Fruit fly (Drosophila melanogaster) whole organism, embryonic: ENCODE results near the gene mats.

Source experiments
- Aef1 ChIP-seq: fragments of 200-800 bp; sonication (Bioruptor generic); IDR thresholded peaks from 3 replicates; pipeline ENCODE4 v1.3.6; 2022; ENCODE audit warnings: missing biosample characterization, missing genetic modification characterization
- CG10147 ChIP-seq: fragments of 200-800 bp; sonication (Bioruptor generic); optimal IDR thresholded peaks from 2 replicates; lab custom pipeline; 2019; ENCODE audit warnings: missing biosample characterization, mild to moderate bottlenecking, missing genetic modification characterization, moderate library complexity
- CG10267 ChIP-seq: fragments of 200-800 bp; sonication (Bioruptor generic); optimal IDR thresholded peaks from 2 replicates; lab custom pipeline; 2018; ENCODE audit warnings: missing biosample characterization, mild to moderate bottlenecking, missing genetic modification characterization, moderate library complexity
- CG11398 ChIP-seq: fragments of 200-800 bp; sonication (Bioruptor generic); optimal IDR thresholded peaks from 2 replicates; lab custom pipeline; 2016; ENCODE audit warnings: missing biosample characterization, missing genetic modification characterization
- CG11560 ChIP-seq: fragments of 200-800 bp; sonication (Bioruptor generic); IDR thresholded peaks from 3 replicates; pipeline ENCODE4 v1.3.6; 2022; ENCODE audit warnings: missing biosample characterization, missing genetic modification characterization
- CG11695 ChIP-seq: fragments of 200-800 bp; sonication (Bioruptor generic); IDR thresholded peaks from 3 replicates; pipeline ENCODE4 v1.3.6; 2022; ENCODE audit warnings: missing biosample characterization, missing genetic modification characterization
- CG13296 ChIP-seq: fragments of 200-800 bp; sonication (Bioruptor generic); optimal IDR thresholded peaks from 3 replicates; lab custom pipeline; 2018; ENCODE audit warnings: missing biosample characterization, mild to moderate bottlenecking, missing genetic modification characterization
- CG13775 ChIP-seq: fragments of 200-800 bp; sonication (Bioruptor generic); optimal IDR thresholded peaks from 3 replicates; lab custom pipeline; 2017; ENCODE audit warnings: missing biosample characterization, mild to moderate bottlenecking, missing genetic modification characterization
- CG14014 ChIP-seq: fragments of 200-800 bp; sonication (Bioruptor generic); IDR thresholded peaks from 2 replicates; pipeline ENCODE4 v1.3.6; 2022; ENCODE audit warnings: missing biosample characterization, missing genetic modification characterization
- CG15269 ChIP-seq: fragments of 200-800 bp; sonication (Bioruptor generic); optimal IDR thresholded peaks from 2 replicates; lab custom pipeline; 2018; ENCODE audit warnings: missing biosample characterization, mild to moderate bottlenecking, missing genetic modification characterization, moderate library complexity
- CG1647 ChIP-seq: fragments of 200-800 bp; sonication (Bioruptor generic); optimal IDR thresholded peaks from 3 replicates; lab custom pipeline; 2016; ENCODE audit warnings: missing biosample characterization, missing genetic modification characterization
- CG18599 ChIP-seq: fragments of 200-800 bp; sonication (Bioruptor generic); optimal IDR thresholded peaks from 3 replicates; lab custom pipeline; 2017; ENCODE audit warnings: missing biosample characterization, missing genetic modification characterization, mild to moderate bottlenecking, moderate library complexity, missing genetic modification reagents
- CG18619 ChIP-seq: fragments of 200-800 bp; sonication (Bioruptor generic); optimal IDR thresholded peaks from 3 replicates; lab custom pipeline; 2017; ENCODE audit warnings: missing biosample characterization, mild to moderate bottlenecking, missing genetic modification characterization
- CG2116 ChIP-seq: fragments of 200-800 bp; sonication (Bioruptor generic); optimal IDR thresholded peaks from 3 replicates; lab custom pipeline; 2018; ENCODE audit warnings: missing biosample characterization, mild to moderate bottlenecking, missing genetic modification characterization
- CG2202 ChIP-seq: fragments of 200-800 bp; sonication (Bioruptor generic); optimal IDR thresholded peaks from 2 replicates; lab custom pipeline; 2018; ENCODE audit warnings: missing biosample characterization, mild to moderate bottlenecking, missing genetic modification characterization
- CG31441 ChIP-seq: fragments of 200-800 bp; sonication (Bioruptor generic); IDR thresholded peaks from 2 replicates; pipeline ENCODE4 v1.3.6; 2022; ENCODE audit warnings: missing biosample characterization, missing genetic modification characterization
- CG3163 ChIP-seq: fragments of 200-800 bp; sonication (Bioruptor generic); optimal IDR thresholded peaks from 3 replicates; lab custom pipeline; 2016; ENCODE audit warnings: missing biosample characterization, missing genetic modification characterization
- CG32532 ChIP-seq: fragments of 200-800 bp; sonication (Bioruptor generic); IDR thresholded peaks from 2 replicates; pipeline ENCODE4 v1.3.6; 2022; ENCODE audit warnings: missing biosample characterization, missing genetic modification characterization
- CG34224 ChIP-seq: fragments of 200-800 bp; sonication (Bioruptor generic); IDR thresholded peaks from 3 replicates; pipeline ENCODE4 v1.3.6; 2022; ENCODE audit warnings: missing biosample characterization, missing genetic modification characterization; ENCODE audit not compliant: partially characterized antibody
- CG7556 ChIP-seq: fragments of 200-800 bp; sonication (Bioruptor generic); optimal IDR thresholded peaks from 2 replicates; lab custom pipeline; 2017; ENCODE audit warnings: missing biosample characterization, mild to moderate bottlenecking, missing genetic modification characterization
- CG8290 ChIP-seq, 3 experiments: fragments of 200-800 bp; sonication (Bioruptor generic); optimal IDR thresholded peaks; 2 replicates each; lab custom pipeline; 2016 to 2019; ENCODE audit warnings: missing biosample characterization in 3 of 3, missing genetic modification characterization in 3 of 3, mild to moderate bottlenecking in 2 of 3, moderate library complexity in 1 of 3
- CG9932 ChIP-seq: fragments of 200-800 bp; sonication (Bioruptor generic); IDR thresholded peaks from 2 replicates; pipeline ENCODE4 v1.3.6; 2022; ENCODE audit warnings: missing biosample characterization, missing genetic modification characterization
- CrebB ChIP-seq: fragments of 200-800 bp; sonication (Bioruptor generic); optimal IDR thresholded peaks from 3 replicates; lab custom pipeline; 2018; ENCODE audit warnings: missing biosample characterization, mild to moderate bottlenecking, missing genetic modification characterization
- Dbx ChIP-seq: fragments of 200-800 bp; sonication (Bioruptor generic); IDR thresholded peaks from 3 replicates; pipeline ENCODE4 v1.3.6; 2022; ENCODE audit warnings: missing biosample characterization, missing genetic modification characterization
- Doc3 ChIP-seq: fragments of 200-800 bp; sonication (Bioruptor generic); IDR thresholded peaks from 3 replicates; pipeline ENCODE4 v1.3.6; 2022; ENCODE audit warnings: missing biosample characterization, missing genetic modification characterization; ENCODE audit not compliant: partially characterized antibody
- HLH3B ChIP-seq: fragments of 200-800 bp; sonication (Bioruptor generic); IDR thresholded peaks from 2 replicates; pipeline ENCODE4 v1.3.6; 2022; ENCODE audit warnings: missing biosample characterization, missing genetic modification characterization
- HLHmδ ChIP-seq: fragments of 200-800 bp; sonication (Bioruptor generic); optimal IDR thresholded peaks from 2 replicates; lab custom pipeline; 2018; ENCODE audit warnings: missing biosample characterization, mild to moderate bottlenecking, missing genetic modification characterization, moderate library complexity
- Hmx ChIP-seq: fragments of 200-800 bp; sonication (Bioruptor generic); optimal IDR thresholded peaks from 2 replicates; lab custom pipeline; 2016; ENCODE audit warnings: missing biosample characterization, missing genetic modification characterization
- Hr51 ChIP-seq, 2 experiments: fragments of 200-800 bp; sonication (Bioruptor generic); optimal IDR thresholded peaks; 2 replicates in 1 of 2; 3 replicates in 1 of 2; lab custom pipeline; 2016 to 2018; ENCODE audit warnings: missing biosample characterization in 2 of 2, missing genetic modification characterization in 2 of 2, mild to moderate bottlenecking in 1 of 2, moderate library complexity in 1 of 2
- Hr78 ChIP-seq, 2 experiments: fragments of 200-800 bp in 1 of 2; fragments of >200 bp in 1 of 2; sonication (Bioruptor generic) in 1 of 2; optimal IDR thresholded peaks; 2 replicates each; lab custom pipeline; 2017 to 2019; ENCODE audit warnings: missing biosample characterization in 2 of 2, missing genetic modification characterization in 2 of 2, mild to moderate bottlenecking in 1 of 2, moderate library complexity in 1 of 2
- Oli ChIP-seq: fragments of 200-800 bp; sonication (Bioruptor generic); optimal IDR thresholded peaks from 2 replicates; lab custom pipeline; 2018; ENCODE audit warnings: missing biosample characterization, mild to moderate bottlenecking, missing genetic modification characterization, moderate library complexity
- Xbp1 ChIP-seq: fragments of 200-800 bp; sonication (Bioruptor generic); optimal IDR thresholded peaks from 3 replicates; lab custom pipeline; 2016; ENCODE audit warnings: missing biosample characterization, mild to moderate bottlenecking, missing genetic modification characterization
- ash1 ChIP-seq: fragments of 200-800 bp; sonication (Bioruptor generic); optimal IDR thresholded peaks from 2 replicates; lab custom pipeline; 2018; ENCODE audit warnings: missing biosample characterization, mild to moderate bottlenecking, missing genetic modification characterization
- bcd ChIP-seq: fragments of 200-800 bp; sonication (Bioruptor generic); optimal IDR thresholded peaks from 2 replicates; lab custom pipeline; 2017; ENCODE audit warnings: missing biosample characterization, mild to moderate bottlenecking, missing genetic modification characterization
- cad ChIP-seq: fragments of >200 bp; optimal IDR thresholded peaks from 2 replicates; lab custom pipeline; 2017; ENCODE audit warnings: missing biosample characterization, missing genetic modification characterization
- ci ChIP-seq: fragments of 200-800 bp; sonication (Bioruptor generic); IDR thresholded peaks from 3 replicates; pipeline ENCODE4 v1.3.6; 2022; ENCODE audit warnings: missing biosample characterization, missing genetic modification characterization
- dm ChIP-seq: fragments of 200-800 bp; sonication (Bioruptor generic); optimal IDR thresholded peaks from 3 replicates; lab custom pipeline; 2016; ENCODE audit warnings: missing biosample characterization, missing genetic modification characterization
- fu2 ChIP-seq: fragments of 200-800 bp; sonication (Bioruptor generic); optimal IDR thresholded peaks from 2 replicates; lab custom pipeline; 2016; ENCODE audit warnings: missing biosample characterization, missing genetic modification characterization
- gcm ChIP-seq: fragments of 200-800 bp; sonication (Bioruptor generic); optimal IDR thresholded peaks from 2 replicates; lab custom pipeline; 2019; ENCODE audit warnings: missing biosample characterization, mild to moderate bottlenecking, missing genetic modification characterization, moderate library complexity
- grau ChIP-seq: fragments of 200-800 bp; optimal IDR thresholded peaks from 3 replicates; lab custom pipeline; 2019; ENCODE audit warnings: missing biosample characterization, mild to moderate bottlenecking, missing genetic modification characterization, moderate library complexity
- kay ChIP-seq: fragments of 200-800 bp; sonication (Bioruptor generic); optimal IDR thresholded peaks from 2 replicates; lab custom pipeline; 2016; ENCODE audit warnings: missing biosample characterization, missing genetic modification characterization
- nom ChIP-seq: fragments of 200-800 bp; sonication (Bioruptor generic); optimal IDR thresholded peaks from 2 replicates; lab custom pipeline; 2017; ENCODE audit warnings: missing biosample characterization, missing genetic modification characterization, mild to moderate bottlenecking, moderate library complexity, missing genetic modification reagents
- row ChIP-seq: fragments of 200-800 bp; sonication (Bioruptor generic); IDR thresholded peaks from 3 replicates; pipeline ENCODE4 v1.3.6; 2022; ENCODE audit warnings: missing biosample characterization, missing genetic modification characterization
- schlank ChIP-seq: fragments of 200-800 bp; sonication (Bioruptor generic); optimal IDR thresholded peaks from 2 replicates; lab custom pipeline; 2018; ENCODE audit warnings: missing biosample characterization, mild to moderate bottlenecking, missing genetic modification characterization
- shn ChIP-seq: fragments of 200-800 bp; sonication (Bioruptor generic); optimal IDR thresholded peaks from 3 replicates; lab custom pipeline; 2016; ENCODE audit warnings: missing biosample characterization, missing genetic modification characterization
- stc ChIP-seq: fragments of 200-800 bp; sonication (Bioruptor generic); IDR thresholded peaks from 2 replicates; pipeline ENCODE4 v1.3.6; 2022; ENCODE audit warnings: missing biosample characterization, missing genetic modification characterization
- sug ChIP-seq: fragments of 200-800 bp; optimal IDR thresholded peaks from 2 replicates; lab custom pipeline; 2019; ENCODE audit warnings: missing biosample characterization, mild to moderate bottlenecking, missing genetic modification characterization, moderate library complexity
- unc-4 ChIP-seq: fragments of 200-800 bp; sonication (Bioruptor generic); IDR thresholded peaks from 2 replicates; pipeline ENCODE4 v1.3.6; 2022; ENCODE audit warnings: missing biosample characterization, missing genetic modification characterization; ENCODE audit not compliant: partially characterized antibody
- zen2 ChIP-seq: fragments of 200-800 bp; sonication (Bioruptor generic); IDR thresholded peaks from 3 replicates; pipeline ENCODE4 v1.3.6; 2022; ENCODE audit warnings: missing biosample characterization, missing genetic modification characterization; ENCODE audit not compliant: partially characterized antibody

mats gene

dm6 chr3R:22464611-22465113 is 43.7 kb downstream of the mats start, which contains the start of gene CG7054 (continued):
- TF ChIP-seq CG14014: peak; percentile 26; the same call in 1 of the 2 replicates
- TF ChIP-seq kay (GFP tag; lab: Kevin White, UChicago): peak; percentile 90
- TF ChIP-seq CG15269 (tag; lab: Kevin White, UChicago): peak; percentile 63
- peak; percentile 10 for TF ChIP-seq Xbp1 (GFP tag; lab: Kevin White, UChicago)
- TF ChIP-seq Hmx (GFP tag; lab: Kevin White, UChicago): no peak
- peak; percentile 35 for TF ChIP-seq grau (tag; lab: Kevin White, UChicago)
- no peak for TF ChIP-seq CG11398 (GFP tag; lab: Kevin White, UChicago)
- TF ChIP-seq bcd (GFP tag; lab: Kevin White, UChicago): no peak
- TF ChIP-seq CG3163: no peak
- no peak for TF ChIP-seq unc-4 (GFP tag; lab: Robert Waterston, UW)
- 0 out of 3 replicates have a peak, but pooled peaks have one; percentile 24 for TF ChIP-seq CG11695 (GFP tag; lab: Robert Waterston, UW)
- TF ChIP-seq CG32532 (GFP tag; lab: Robert Waterston, UW): peak; percentile 37; the same call in 1 of the 2 replicates
- TF ChIP-seq fu2 (GFP tag; lab: Kevin White, UChicago): no peak
- TF ChIP-seq cad: no peak
- 0 out of 2 replicates have a peak, but pooled peaks have one; percentile 12 for TF ChIP-seq CG31441 (GFP tag; lab: Robert Waterston, UW)
- no peak for TF ChIP-seq nom (GFP tag; lab: Kevin White, UChicago)
- peak; percentile 81 for TF ChIP-seq sug (tag; lab: Kevin White, UChicago)
- peak; percentile 2 for TF ChIP-seq gcm (GFP tag; lab: Kevin White, UChicago)
- no peak for TF ChIP-seq HLH3B (GFP tag; lab: Robert Waterston, UW)
- TF ChIP-seq CG13775 (GFP tag; lab: Kevin White, UChicago): peak; percentile 9
- TF ChIP-seq CG1647 (GFP tag; lab: Kevin White, UChicago): no peak
- no peak for TF ChIP-seq CG8290 (GFP tag; optimal IDR thresholded peaks at IDR 0.05; lab: Kevin White, UChicago)
- no peak for TF ChIP-seq CG8290 (tag; optimal IDR thresholded peaks at IDR 0.05; lab: Kevin White, UChicago)
- TF ChIP-seq row (GFP tag; lab: Robert Waterston, UW): peak; percentile 47; the same call in 2 of the 3 replicates
- TF ChIP-seq stc (GFP tag; lab: Robert Waterston, UW): no peak
- TF ChIP-seq CG18599 (GFP tag; lab: Kevin White, UChicago): peak; percentile 27
- TF ChIP-seq Doc3: 0 out of 3 replicates have a peak, but pooled peaks have one; percentile 18
- TF ChIP-seq CG34224 (GFP tag; lab: Robert Waterston, UW): no peak
- TF ChIP-seq HLHmδ (GFP tag; lab: Kevin White, UChicago): no peak
- no peak for TF ChIP-seq zen2 (GFP tag; lab: Robert Waterston, UW)
- TF ChIP-seq CrebB (tag; lab: Kevin White, UChicago): peak; percentile 37
- TF ChIP-seq schlank (tag; lab: Kevin White, UChicago): no peak
- no peak for TF ChIP-seq CG2116 (GFP tag; lab: Kevin White, UChicago)
- peak; percentile 32 for TF ChIP-seq shn (GFP tag; lab: Kevin White, UChicago)
- TF ChIP-seq CG13296 (GFP tag; lab: Kevin White, UChicago): peak; percentile 45
- no peak for TF ChIP-seq CG2202
- no peak for TF ChIP-seq CG10267 (tag; lab: Kevin White, UChicago)
- TF ChIP-seq CG18619 (GFP tag; lab: Kevin White, UChicago): no peak
- TF ChIP-seq dm (GFP tag; lab: Kevin White, UChicago): no peak
- TF ChIP-seq CG7556 (GFP tag; lab: Kevin White, UChicago): peak; percentile 29
- peak in 1 of 2 experiments; percentile 44 for TF ChIP-seq Hr51 (GFP tag; optimal IDR thresholded peaks at IDR 0.05; lab: Kevin White, UChicago)
- TF ChIP-seq Oli (tag; lab: Kevin White, UChicago): no peak
- no peak for TF ChIP-seq ash1
- peak; percentile 41 for TF ChIP-seq CG9932 (GFP tag; lab: Robert Waterston, UW)
- 0 out of 3 replicates have a peak, but pooled peaks have one; percentile 23 for TF ChIP-seq Dbx
- no peak for TF ChIP-seq Hr78 (GFP tag; optimal IDR thresholded peaks at IDR 0.05; lab: Kevin White, UChicago)
- no peak for TF ChIP-seq CG11560 (tag; lab: Robert Waterston, UW)
- peak; percentile 14 for TF ChIP-seq CG10147 (GFP tag; lab: Kevin White, UChicago)
- TF ChIP-seq ci (GFP tag; lab: Robert Waterston, UW): peak; percentile 42; the same call in 1 of the 3 replicates
- TF ChIP-seq Aef1 (GFP tag; lab: Robert Waterston, UW): no peak
